Worm (Caenorhabditis elegans) whole organism, L4 larva: ENCODE results near the gene col-176.
A peak's percentile ranks its signal among the peaks of the same experiment; 100 is the strongest.

Experiments used
- F44E2.7 ChIP-seq: fragments of 200-800 bp; sonication (Bioruptor generic); IDR thresholded peaks from 2 replicates; pipeline ENCODE4 v2.1.2; 2022; ENCODE audit warnings: missing genetic modification characterization, missing compliant biosample characterization
- F49E8.2 ChIP-seq: sonication (generic microtip); optimal IDR thresholded peaks from 2 replicates; lab custom pipeline; 2016; ENCODE audit warnings: missing compliant biosample characterization, mild to moderate bottlenecking, missing genetic modification characterization, borderline replicate concordance
- R02D3.7 ChIP-seq: fragments of 150-350 bp; sonication (generic microtip); optimal IDR thresholded peaks from 3 replicates; lab custom pipeline; 2014; ENCODE audit warnings: missing biosample characterization, missing genetic modification characterization
- T26A8.4 ChIP-seq: fragments of 200-800 bp; sonication (Bioruptor generic); IDR thresholded peaks from 2 replicates; pipeline ENCODE4 v1.3.6; 2022; ENCODE audit warnings: missing genetic modification characterization, missing compliant biosample characterization
- Y75B8A.6 ChIP-seq: fragments of 200-800 bp; sonication (Bioruptor generic); IDR thresholded peaks from 2 replicates; pipeline ENCODE4 v1.3.6; 2022; ENCODE audit warnings: missing genetic modification reagents, missing genetic modification characterization, missing compliant biosample characterization
- aha-1 ChIP-seq: fragments of 150-350 bp; peaks from one replicate; lab custom pipeline; 2014; ENCODE audit warnings: missing biosample characterization, missing genetic modification characterization
- ceh-20 ChIP-seq: fragments of 200-800 bp; sonication (Bioruptor generic); IDR thresholded peaks from 2 replicates; pipeline ENCODE4 v1.3.6; 2022; ENCODE audit warnings: missing genetic modification reagents, missing genetic modification characterization, missing compliant biosample characterization
- ces-1 ChIP-seq: fragments of 150-350 bp; sonication (generic microtip); optimal IDR thresholded peaks from 4 replicates; lab custom pipeline; 2014; ENCODE audit warnings: missing biosample characterization, missing genetic modification reagents, missing genetic modification characterization
- cey-2 ChIP-seq: sonication (generic microtip); optimal IDR thresholded peaks from 3 replicates; lab custom pipeline; 2017; ENCODE audit warnings: missing genetic modification characterization, mild to moderate bottlenecking, missing compliant biosample characterization, antibody characterized with exemption, borderline replicate concordance; ENCODE audit not compliant: insufficient read depth
- ctbp-1 ChIP-seq: fragments of 200-800 bp; sonication (Bioruptor generic); IDR thresholded peaks from 2 replicates; pipeline ENCODE4 v1.3.6; 2022; ENCODE audit warnings: missing genetic modification reagents, missing genetic modification characterization, missing compliant biosample characterization
- daf-8 ChIP-seq: fragments of 200-800 bp; sonication (Bioruptor generic); IDR thresholded peaks from 2 replicates; pipeline ENCODE4 v1.3.6; 2022; ENCODE audit warnings: missing genetic modification characterization, missing compliant biosample characterization
- dmd-8 ChIP-seq: fragments of 200-800 bp; sonication (Bioruptor generic); IDR thresholded peaks from 2 replicates; pipeline ENCODE4 v1.3.6; 2022; ENCODE audit warnings: missing genetic modification characterization, missing compliant biosample characterization
- dmd-9 ChIP-seq: fragments of 200-800 bp; sonication (Bioruptor generic); IDR thresholded peaks from 2 replicates; pipeline ENCODE4 v1.3.6; 2022; ENCODE audit warnings: missing genetic modification reagents, missing genetic modification characterization, missing compliant biosample characterization
- fkh-10 ChIP-seq: fragments of 150-350 bp; optimal IDR thresholded peaks from 2 replicates; lab custom pipeline; 2014; ENCODE audit warnings: missing biosample characterization, missing genetic modification reagents, missing genetic modification characterization
- hlh-30 ChIP-seq: sonication (generic microtip); optimal IDR thresholded peaks from 2 replicates; lab custom pipeline; 2017; ENCODE audit warnings: antibody characterized with exemption, mild to moderate bottlenecking, missing genetic modification characterization, missing compliant biosample characterization; ENCODE audit not compliant: insufficient read depth
- hmg-1.1 ChIP-seq: fragments of 200-800 bp; sonication (Bioruptor generic); IDR thresholded peaks from 2 replicates; pipeline ENCODE4 v1.3.6; 2022; ENCODE audit warnings: missing genetic modification reagents, missing genetic modification characterization, missing compliant biosample characterization
- lim-7 ChIP-seq: fragments of 200-800 bp; sonication (Bioruptor generic); IDR thresholded peaks from 2 replicates; pipeline ENCODE4 v1.3.6; 2022; ENCODE audit warnings: missing genetic modification characterization, missing compliant biosample characterization
- lin-15B ChIP-seq: fragments of 150-350 bp; sonication (generic microtip); optimal IDR thresholded peaks from 3 replicates; lab custom pipeline; 2014; ENCODE audit warnings: missing biosample characterization, missing genetic modification characterization
- lin-39 ChIP-seq: fragments of 150-350 bp; optimal IDR thresholded peaks from 2 replicates; lab custom pipeline; 2014; ENCODE audit warnings: missing biosample characterization, missing genetic modification reagents, missing genetic modification characterization
- mep-1 ChIP-seq: fragments of 150-350 bp; sonication (generic microtip); optimal IDR thresholded peaks from 3 replicates; lab custom pipeline; 2014; ENCODE audit warnings: missing biosample characterization, missing genetic modification characterization
- mes-2 ChIP-seq: sonication (generic microtip); optimal IDR thresholded peaks from 2 replicates; lab custom pipeline; 2016; ENCODE audit warnings: missing genotype, mild to moderate bottlenecking, missing genetic modification characterization, missing compliant biosample characterization; ENCODE audit not compliant: poor library complexity, severe bottlenecking
- nhr-11 ChIP-seq: fragments of 150-350 bp; optimal IDR thresholded peaks from 2 replicates; lab custom pipeline; 2014; ENCODE audit warnings: missing biosample characterization, missing genetic modification characterization
- nhr-76 ChIP-seq: fragments of 150-350 bp; optimal IDR thresholded peaks from 2 replicates; lab custom pipeline; 2014; ENCODE audit warnings: missing biosample characterization, missing genetic modification characterization
- php-3 ChIP-seq: fragments of 200-800 bp; sonication (Bioruptor generic); IDR thresholded peaks from 2 replicates; pipeline ENCODE4 v1.3.6; 2022; ENCODE audit warnings: missing genetic modification reagents, missing genetic modification characterization, missing compliant biosample characterization
- rbr-2 ChIP-seq: sonication (generic microtip); optimal IDR thresholded peaks from 2 replicates; lab custom pipeline; 2016; ENCODE audit warnings: missing genotype, missing genetic modification characterization, missing compliant biosample characterization
- sdz-12 ChIP-seq: fragments of 200-800 bp; sonication (Bioruptor generic); optimal IDR thresholded peaks from 2 replicates; lab custom pipeline; 2018; ENCODE audit warnings: mild to moderate bottlenecking, missing genetic modification characterization, missing compliant biosample characterization
- set-16 ChIP-seq: fragments of 200-800 bp; sonication (Bioruptor generic); IDR thresholded peaks from 2 replicates; pipeline ENCODE4 v1.3.6; 2022; ENCODE audit warnings: missing genetic modification reagents, missing genetic modification characterization, missing compliant biosample characterization
- unc-62 ChIP-seq, 3 experiments: fragments of 150-350 bp in 1 of 3; sonication (generic microtip); optimal IDR thresholded peaks in 2 of 3; peaks in 1 of 3; 1 replicate in 1 of 3; 2 replicates in 2 of 3; lab custom pipeline; 2014 to 2017; ENCODE audit warnings: missing biosample characterization in 3 of 3, missing genetic modification characterization in 3 of 3, missing genetic modification reagents in 3 of 3, missing genotype in 1 of 3
- zfp-3 ChIP-seq: fragments of 200-800 bp; sonication (Bioruptor generic); conservative IDR thresholded peaks from 2 replicates; pipeline ENCODE4 v1.3.6; 2022; ENCODE audit warnings: missing genetic modification reagents, missing genetic modification characterization, missing compliant biosample characterization
- zip-2 ChIP-seq: fragments of 150-350 bp; optimal IDR thresholded peaks from 2 replicates; lab custom pipeline; 2014; ENCODE audit warnings: missing biosample characterization, missing genetic modification characterization

col-176 gene

DNA sequence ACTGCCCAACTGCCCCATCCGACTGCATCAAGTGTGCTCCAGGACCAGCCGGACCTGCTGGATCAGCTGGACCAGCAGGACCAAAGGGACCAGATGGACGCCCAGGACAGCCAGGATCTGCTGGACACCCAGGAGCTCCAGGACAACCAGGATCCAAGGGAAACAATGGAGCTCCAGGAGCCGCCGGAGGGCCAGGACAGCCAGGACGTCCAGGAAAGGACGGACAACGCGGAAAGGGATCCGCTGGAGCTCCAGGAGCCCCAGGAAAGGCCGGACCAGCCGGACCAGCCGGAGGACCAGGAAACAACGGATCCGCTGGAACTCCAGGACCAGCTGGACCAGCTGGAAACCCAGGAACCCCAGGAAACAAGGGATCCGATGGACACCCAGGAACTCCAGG, 692 bp downstream of the col-176 start:
- TF ChIP-seq zfp-3 (GFP tag; lab: Robert Waterston, UW) = no peak
- TF ChIP-seq ctbp-1 (GFP tag; lab: Robert Waterston, UW) = no peak
- TF ChIP-seq T26A8.4 (GFP tag; lab: Robert Waterston, UW) = no peak
- no peak for TF ChIP-seq dmd-9 (GFP tag; lab: Robert Waterston, UW)
- no peak for TF ChIP-seq dmd-8 (GFP tag; lab: Robert Waterston, UW)
- peak; percentile 98 for TF ChIP-seq set-16 (GFP tag; lab: Robert Waterston, UW)
- TF ChIP-seq F49E8.2 (tag; lab: Kevin White, UChicago) = no peak
- TF ChIP-seq ceh-20 (GFP tag; lab: Robert Waterston, UW) = no peak
- TF ChIP-seq daf-8 = no peak
- no peak for TF ChIP-seq lin-39 (tag; lab: Kevin White, UChicago)
- TF ChIP-seq mes-2 (tag; lab: Kevin White, UChicago) = peak; percentile 4
- TF ChIP-seq zip-2 (tag; lab: Kevin White, UChicago) = no peak
- TF ChIP-seq mep-1 (tag; lab: Kevin White, UChicago) = no peak
- no peak for TF ChIP-seq lin-15B (tag; lab: Kevin White, UChicago)
- TF ChIP-seq nhr-76 (tag; lab: Kevin White, UChicago) = no peak

DNA sequence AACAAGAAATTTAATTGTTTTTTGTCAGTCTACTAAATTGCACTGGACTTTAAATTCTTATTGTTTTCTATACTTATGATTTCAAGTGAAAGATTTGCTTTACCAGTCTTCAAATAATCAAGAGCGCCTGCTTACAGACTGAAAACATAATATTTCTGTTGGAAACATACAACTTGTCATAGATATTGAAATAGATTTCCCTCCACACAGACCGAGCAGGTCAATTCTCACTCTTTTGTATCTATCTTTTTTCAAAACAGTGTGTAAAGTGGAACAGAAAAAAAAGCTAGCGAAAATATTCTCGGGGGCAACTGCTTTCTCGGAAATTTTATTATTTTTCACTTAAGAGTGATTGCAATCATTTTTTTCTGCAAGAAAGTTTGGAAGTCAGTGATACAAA, 1.2 kb downstream of the col-176 start:
- TF ChIP-seq php-3 (no peak), mes-2 (tag; lab: Kevin White, UChicago) (peak; percentile 58)

DNA sequence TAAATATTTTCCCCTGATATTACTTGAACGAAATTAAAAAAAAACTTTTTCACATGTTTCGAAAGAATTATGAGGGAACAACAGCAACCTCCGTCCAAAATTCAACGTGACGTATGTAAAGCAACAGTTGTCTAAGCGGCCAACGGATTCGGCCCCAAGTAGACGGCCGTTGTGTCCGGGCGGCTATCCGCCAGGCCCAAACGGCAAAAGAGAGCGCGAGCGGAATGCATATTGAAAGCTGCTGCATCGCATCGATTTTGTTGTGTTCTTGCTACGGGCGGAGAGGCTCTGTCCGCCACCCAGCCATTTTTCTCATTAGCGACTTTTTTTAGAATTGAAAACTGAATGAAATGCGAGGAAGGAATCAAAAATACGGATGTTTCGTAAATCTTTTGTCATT, 1.8 kb downstream of the col-176 start:
- TF ChIP-seq sdz-12 (GFP tag; lab: Kevin White, UChicago) = no peak
- TF ChIP-seq R02D3.7 (tag; lab: Kevin White, UChicago) = no peak
- TF ChIP-seq lim-7 = no peak
- TF ChIP-seq set-16 (GFP tag; lab: Robert Waterston, UW) = peak; percentile 42
- peak; percentile 54 for TF ChIP-seq aha-1 (tag; lab: Kevin White, UChicago)
- no peak for TF ChIP-seq nhr-11 (tag; lab: Kevin White, UChicago)
- TF ChIP-seq rbr-2 = peak; percentile 17
- peak; percentile 0 for TF ChIP-seq mes-2 (tag; lab: Kevin White, UChicago)
- no peak for TF ChIP-seq hlh-30 (tag; lab: Kevin White, UChicago)
- TF ChIP-seq fkh-10 (GFP tag; lab: Kevin White, UChicago) = no peak
- TF ChIP-seq hmg-1.1 = 0 out of 2 replicates have a peak, but pooled peaks have one; percentile 19
- TF ChIP-seq, all 104 proteins: peak for 5

DNA sequence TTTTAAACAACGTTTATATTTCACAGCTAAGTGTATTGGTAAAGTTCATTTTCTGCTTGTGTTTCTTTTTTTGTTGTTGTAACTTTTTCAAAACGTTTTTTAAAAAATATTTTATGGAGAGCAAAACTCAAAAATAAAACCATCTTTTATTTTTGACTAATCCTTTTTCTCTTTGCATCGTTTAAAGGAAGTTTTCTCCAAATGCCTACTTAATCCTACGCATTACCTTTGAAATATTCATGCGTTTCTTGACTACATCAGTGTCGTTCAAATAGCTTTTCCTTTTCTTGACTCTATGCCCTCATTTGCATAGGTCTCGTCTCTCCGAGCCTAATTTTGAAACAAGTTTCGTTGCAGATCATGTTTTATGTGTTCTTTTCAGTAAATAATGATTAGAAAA, 3.7 kb downstream of the col-176 start:
- TF ChIP-seq unc-62 (GFP tag; optimal IDR thresholded peaks at IDR 0.05 in 1 of 2; lab: Kevin White, UChicago) (peak in 1 of 2 experiments; percentile 19), unc-62 (tag; optimal IDR thresholded peaks at IDR 0.05; lab: Kevin White, UChicago) (no peak), ces-1 (no peak), Y75B8A.6 (no peak), F44E2.7 (GFP tag; lab: Robert Waterston, UW) (no peak)
- TF ChIP-seq, all 104 proteins: peak for 1

DNA sequence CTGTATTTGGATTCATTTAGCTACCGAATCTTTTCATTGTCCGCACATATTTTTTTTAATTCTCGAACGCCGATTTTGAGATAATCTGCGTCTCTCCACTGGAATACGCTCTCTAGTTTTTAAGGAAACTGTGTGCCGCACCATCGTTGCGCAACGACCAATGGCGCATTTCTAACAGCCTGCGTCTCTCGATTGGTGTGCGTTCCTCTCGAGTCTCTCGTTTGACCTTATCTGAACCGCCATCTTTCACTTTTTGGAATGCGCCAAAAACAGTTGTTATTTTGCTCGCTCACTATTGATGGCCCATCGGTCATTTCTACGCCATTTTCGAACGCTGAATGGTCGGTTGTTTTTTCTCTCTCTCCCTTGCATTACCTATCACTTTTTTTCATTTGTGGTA, 5.9 kb downstream of the col-176 start:
- TF ChIP-seq cey-2 (tag; lab: Kevin White, UChicago) (no peak), unc-62 (GFP tag; optimal IDR thresholded peaks at IDR 0.05 in 1 of 2; lab: Kevin White, UChicago) (peak in 1 of 2 experiments; percentile 93), unc-62 (tag; optimal IDR thresholded peaks at IDR 0.05; lab: Kevin White, UChicago) (no peak)
- TF ChIP-seq, all 104 proteins: peak for 1
